Worm (Caenorhabditis elegans) whole organism, L4 larva: ENCODE data around the gene F01F1.14.

Source experiments
- F10B5.3 ChIP-seq: sonication (generic microtip); optimal IDR thresholded peaks from 2 replicates; lab custom pipeline; 2016; ENCODE audit warnings: mild to moderate bottlenecking, missing genetic modification characterization, missing compliant biosample characterization
- F44E2.7 ChIP-seq: fragments of 200-800 bp; sonication (Bioruptor generic); IDR thresholded peaks from 2 replicates; pipeline ENCODE4 v2.1.2; 2022; ENCODE audit warnings: missing genetic modification characterization, missing compliant biosample characterization
- T20F7.1 ChIP-seq: fragments of 200-800 bp; sonication (Bioruptor generic); optimal IDR thresholded peaks from 2 replicates; lab custom pipeline; 2018; ENCODE audit warnings: mild to moderate bottlenecking, missing genetic modification characterization, missing compliant biosample characterization
- T26A8.4 ChIP-seq: fragments of 200-800 bp; sonication (Bioruptor generic); IDR thresholded peaks from 2 replicates; pipeline ENCODE4 v1.3.6; 2022; ENCODE audit warnings: missing genetic modification characterization, missing compliant biosample characterization
- ZK546.5 ChIP-seq, 2 experiments: sonication (generic microtip); optimal IDR thresholded peaks; 2 replicates each; lab custom pipeline; 2017; ENCODE audit warnings: missing biosample characterization in 2 of 2, missing genetic modification characterization in 2 of 2
- aha-1 ChIP-seq: fragments of 150-350 bp; peaks from one replicate; lab custom pipeline; 2014; ENCODE audit warnings: missing biosample characterization, missing genetic modification characterization
- ama-1 ChIP-seq: fragments of 150-350 bp; optimal IDR thresholded peaks from 2 replicates; lab custom pipeline; 2014; ENCODE audit warnings: inconsistent platforms, mixed read lengths
- ceh-44 ChIP-seq: fragments of 200-800 bp; sonication (Bioruptor generic); IDR thresholded peaks from 2 replicates; pipeline ENCODE4 v1.3.6; 2022; ENCODE audit warnings: missing genetic modification reagents, missing genetic modification characterization, missing compliant biosample characterization
- ces-1 ChIP-seq: fragments of 150-350 bp; sonication (generic microtip); optimal IDR thresholded peaks from 4 replicates; lab custom pipeline; 2014; ENCODE audit warnings: missing biosample characterization, missing genetic modification reagents, missing genetic modification characterization
- daf-16 ChIP-seq, 3 experiments: sonication (generic microtip); optimal IDR thresholded peaks; 2 replicates each; lab custom pipeline; 2016 to 2017; ENCODE audit warnings: missing genetic modification characterization in 3 of 3, missing genetic modification reagents in 3 of 3, mild to moderate bottlenecking in 2 of 3, missing compliant biosample characterization in 2 of 3, missing biosample characterization in 1 of 3, moderate library complexity in 1 of 3
- daf-19 ChIP-seq: fragments of 200-800 bp; sonication (Bioruptor generic); conservative IDR thresholded peaks from 2 replicates; pipeline ENCODE4 v1.3.6; 2022; ENCODE audit warnings: missing genetic modification characterization, missing compliant biosample characterization
- daf-8 ChIP-seq: fragments of 200-800 bp; sonication (Bioruptor generic); IDR thresholded peaks from 2 replicates; pipeline ENCODE4 v1.3.6; 2022; ENCODE audit warnings: missing genetic modification characterization, missing compliant biosample characterization
- dmd-6 ChIP-seq: fragments of 200-800 bp; sonication (Bioruptor generic); IDR thresholded peaks from 2 replicates; pipeline ENCODE4 v1.3.6; 2022; ENCODE audit warnings: missing genetic modification reagents, missing genetic modification characterization, missing compliant biosample characterization
- dpl-1 ChIP-seq: fragments of 150-350 bp; optimal IDR thresholded peaks from 2 replicates; lab custom pipeline; 2014; ENCODE audit warnings: missing biosample characterization, missing genetic modification reagents, missing genetic modification characterization
- dve-1 ChIP-seq: sonication (generic microtip); optimal IDR thresholded peaks from 2 replicates; lab custom pipeline; 2017; ENCODE audit warnings: antibody characterized with exemption, mild to moderate bottlenecking, missing genetic modification characterization, missing compliant biosample characterization; ENCODE audit not compliant: insufficient read depth
- hif-1 ChIP-seq, 2 experiments: sonication (generic microtip); optimal IDR thresholded peaks; 2 replicates each; lab custom pipeline; 2016 to 2017; ENCODE audit warnings: missing compliant biosample characterization in 2 of 2, missing genetic modification characterization in 2 of 2, missing genetic modification reagents in 2 of 2, missing genotype in 2 of 2, mild to moderate bottlenecking in 1 of 2
- hlh-11 ChIP-seq: fragments of 200-800 bp; sonication (Bioruptor generic); optimal IDR thresholded peaks from 2 replicates; lab custom pipeline; 2018; ENCODE audit warnings: mild to moderate bottlenecking, missing genetic modification characterization, missing compliant biosample characterization
- hlh-30 ChIP-seq: sonication (generic microtip); optimal IDR thresholded peaks from 2 replicates; lab custom pipeline; 2017; ENCODE audit warnings: antibody characterized with exemption, mild to moderate bottlenecking, missing genetic modification characterization, missing compliant biosample characterization; ENCODE audit not compliant: insufficient read depth
- hmg-1.1 ChIP-seq: fragments of 200-800 bp; sonication (Bioruptor generic); IDR thresholded peaks from 2 replicates; pipeline ENCODE4 v1.3.6; 2022; ENCODE audit warnings: missing genetic modification reagents, missing genetic modification characterization, missing compliant biosample characterization
- lim-7 ChIP-seq: fragments of 200-800 bp; sonication (Bioruptor generic); IDR thresholded peaks from 2 replicates; pipeline ENCODE4 v1.3.6; 2022; ENCODE audit warnings: missing genetic modification characterization, missing compliant biosample characterization
- lin-1 ChIP-seq: fragments of 200-800 bp; sonication (Bioruptor generic); IDR thresholded peaks from 2 replicates; pipeline ENCODE4 v1.3.6; 2022; ENCODE audit warnings: missing genetic modification reagents, missing genetic modification characterization, missing compliant biosample characterization
- lin-29 ChIP-seq: fragments of 200-800 bp; sonication (Bioruptor generic); IDR thresholded peaks from 2 replicates; pipeline ENCODE4 v1.3.6; 2022; ENCODE audit warnings: missing genetic modification reagents, missing genetic modification characterization, missing compliant biosample characterization
- lsy-2 ChIP-seq, 2 experiments: fragments of 150-350 bp in 1 of 2; sonication (generic microtip) in 1 of 2; optimal IDR thresholded peaks; 2 replicates each; lab custom pipeline; 2014 to 2017; ENCODE audit warnings: missing biosample characterization in 2 of 2, missing genetic modification characterization in 2 of 2
- mdl-1 ChIP-seq, 2 experiments: fragments of 150-350 bp in 1 of 2; sonication (generic microtip) in 1 of 2; optimal IDR thresholded peaks; 2 replicates each; lab custom pipeline; 2014 to 2017; ENCODE audit warnings: missing biosample characterization in 2 of 2, missing genetic modification characterization in 2 of 2
- mep-1 ChIP-seq: fragments of 150-350 bp; sonication (generic microtip); optimal IDR thresholded peaks from 3 replicates; lab custom pipeline; 2014; ENCODE audit warnings: missing biosample characterization, missing genetic modification characterization
- mes-2 ChIP-seq: sonication (generic microtip); optimal IDR thresholded peaks from 2 replicates; lab custom pipeline; 2016; ENCODE audit warnings: missing genotype, mild to moderate bottlenecking, missing genetic modification characterization, missing compliant biosample characterization; ENCODE audit not compliant: poor library complexity, severe bottlenecking
- mxl-3 ChIP-seq: fragments of 200-800 bp; sonication (Bioruptor generic); optimal IDR thresholded peaks from 2 replicates; lab custom pipeline; 2018; ENCODE audit warnings: mild to moderate bottlenecking, missing genetic modification characterization, missing compliant biosample characterization
- nhr-11 ChIP-seq: fragments of 150-350 bp; optimal IDR thresholded peaks from 2 replicates; lab custom pipeline; 2014; ENCODE audit warnings: missing biosample characterization, missing genetic modification characterization
- nhr-111 ChIP-seq: fragments of 200-800 bp; sonication (Bioruptor generic); optimal IDR thresholded peaks from 2 replicates; lab custom pipeline; 2018; ENCODE audit warnings: mild to moderate bottlenecking, missing genetic modification characterization, missing compliant biosample characterization
- nhr-237 ChIP-seq: sonication (generic microtip); optimal IDR thresholded peaks from 2 replicates; lab custom pipeline; 2017; ENCODE audit warnings: missing biosample characterization, missing genetic modification characterization
- nhr-28 ChIP-seq: fragments of 150-350 bp; optimal IDR thresholded peaks from 2 replicates; lab custom pipeline; 2014; ENCODE audit warnings: missing biosample characterization, missing genetic modification characterization
- nhr-48 ChIP-seq: sonication (generic microtip); optimal IDR thresholded peaks from 2 replicates; lab custom pipeline; 2016; ENCODE audit warnings: mild to moderate bottlenecking, missing genetic modification characterization, missing compliant biosample characterization
- nhr-77 ChIP-seq: fragments of 150-350 bp; optimal IDR thresholded peaks from 2 replicates; lab custom pipeline; 2014; ENCODE audit warnings: missing biosample characterization, missing genetic modification characterization
- php-3 ChIP-seq: fragments of 200-800 bp; sonication (Bioruptor generic); IDR thresholded peaks from 2 replicates; pipeline ENCODE4 v1.3.6; 2022; ENCODE audit warnings: missing genetic modification reagents, missing genetic modification characterization, missing compliant biosample characterization
- snpc-4 ChIP-seq: fragments of 150-350 bp; optimal IDR thresholded peaks from 2 replicates; lab custom pipeline; 2014; ENCODE audit warnings: missing biosample characterization, missing genetic modification characterization
- spr-3 ChIP-seq: fragments of 200-800 bp; sonication (Bioruptor generic); optimal IDR thresholded peaks from 2 replicates; lab custom pipeline; 2018; ENCODE audit warnings: mild to moderate bottlenecking, missing genetic modification characterization, missing compliant biosample characterization
- unc-39 ChIP-seq: sonication (generic microtip); optimal IDR thresholded peaks from 2 replicates; lab custom pipeline; 2017; ENCODE audit warnings: missing biosample characterization, missing genetic modification characterization
- unc-62 ChIP-seq, 3 experiments: fragments of 150-350 bp in 1 of 3; sonication (generic microtip); optimal IDR thresholded peaks in 2 of 3; peaks in 1 of 3; 1 replicate in 1 of 3; 2 replicates in 2 of 3; lab custom pipeline; 2014 to 2017; ENCODE audit warnings: missing biosample characterization in 3 of 3, missing genetic modification characterization in 3 of 3, missing genetic modification reagents in 3 of 3, missing genotype in 1 of 3
- zfp-2 ChIP-seq: sonication (generic microtip); optimal IDR thresholded peaks from 2 replicates; lab custom pipeline; 2016; ENCODE audit warnings: mild to moderate bottlenecking, missing genetic modification characterization, missing compliant biosample characterization
- zip-11 ChIP-seq: fragments of 200-800 bp; sonication (Bioruptor generic); IDR thresholded peaks from 2 replicates; pipeline ENCODE4 v1.3.6; 2022; ENCODE audit warnings: missing genetic modification characterization, missing compliant biosample characterization
- ztf-7 ChIP-seq: fragments of 150-350 bp; optimal IDR thresholded peaks from 2 replicates; lab custom pipeline; 2014; ENCODE audit warnings: missing biosample characterization, missing genetic modification characterization

Gene F01F1.14

ce11 chrIII:5842920-5843319, 39.8 kb downstream of the F01F1.14 start (continued):
- TF ChIP-seq mep-1 (tag; lab: Kevin White, UChicago) (peak; percentile 23), T20F7.1 (GFP tag; lab: Kevin White, UChicago) (no peak), nhr-237 (tag; lab: Kevin White, UChicago) (no peak), nhr-111 (GFP tag; lab: Kevin White, UChicago) (no peak), nhr-11 (tag; lab: Kevin White, UChicago) (no peak), php-3 (no peak), mes-2 (tag; lab: Kevin White, UChicago) (peak; percentile 13), lsy-2 (tag; optimal IDR thresholded peaks at IDR 0.05; lab: Kevin White, UChicago) (peak in 1 of 2 experiments; percentile 26), hlh-11 (tag; lab: Kevin White, UChicago) (peak; percentile 20), ztf-7 (tag; lab: Kevin White, UChicago) (no peak)

ce11 chrIII:5841676-5842075, 41.0 kb downstream of the F01F1.14 start:
- peak; percentile 6 for TF ChIP-seq dpl-1 (GFP tag; lab: Kevin White, UChicago)
- peak; percentile 65 for TF ChIP-seq dmd-6 (GFP tag; lab: Robert Waterston, UW)
- TF ChIP-seq lin-29 (GFP tag; lab: Robert Waterston, UW) = no peak
- peak in 1 of 2 experiments; percentile 59 for TF ChIP-seq lsy-2 (tag; optimal IDR thresholded peaks at IDR 0.05; lab: Kevin White, UChicago)
- TF ChIP-seq mdl-1 (tag; optimal IDR thresholded peaks at IDR 0.05; lab: Kevin White, UChicago) = peak; percentile 7 to 83
- TF ChIP-seq ceh-44 = no peak
- TF ChIP-seq hlh-30 (tag; lab: Kevin White, UChicago) = peak; percentile 86
- TF ChIP-seq lin-1 (GFP tag; lab: Robert Waterston, UW) = no peak
- no peak for TF ChIP-seq F10B5.3 (tag; lab: Kevin White, UChicago)
- TF ChIP-seq unc-39 (tag; lab: Kevin White, UChicago) = no peak
- TF ChIP-seq hlh-11 (tag; lab: Kevin White, UChicago) = peak; percentile 71
- peak; percentile 67 for TF ChIP-seq mxl-3
- no peak for TF ChIP-seq nhr-77 (tag; lab: Kevin White, UChicago)
- TF ChIP-seq ama-1 (lab: Kevin White, UChicago) = peak; percentile 2
- TF ChIP-seq hif-1 (tag; optimal IDR thresholded peaks at IDR 0.05; lab: Kevin White, UChicago) = no peak
- peak; percentile 76 for TF ChIP-seq nhr-28
- peak; percentile 33 for TF ChIP-seq nhr-48 (tag; lab: Kevin White, UChicago)
- TF ChIP-seq zip-11 (GFP tag; lab: Robert Waterston, UW) = no peak
- TF ChIP-seq T26A8.4 (GFP tag; lab: Robert Waterston, UW) = 0 out of 2 replicates have a peak, but pooled peaks have one; percentile 23
- peak; percentile 53 for TF ChIP-seq dve-1 (tag; lab: Kevin White, UChicago)
- peak; percentile 74 for TF ChIP-seq nhr-11 (tag; lab: Kevin White, UChicago)
- peak; percentile 50 for TF ChIP-seq mep-1 (tag; lab: Kevin White, UChicago)

DNA sequence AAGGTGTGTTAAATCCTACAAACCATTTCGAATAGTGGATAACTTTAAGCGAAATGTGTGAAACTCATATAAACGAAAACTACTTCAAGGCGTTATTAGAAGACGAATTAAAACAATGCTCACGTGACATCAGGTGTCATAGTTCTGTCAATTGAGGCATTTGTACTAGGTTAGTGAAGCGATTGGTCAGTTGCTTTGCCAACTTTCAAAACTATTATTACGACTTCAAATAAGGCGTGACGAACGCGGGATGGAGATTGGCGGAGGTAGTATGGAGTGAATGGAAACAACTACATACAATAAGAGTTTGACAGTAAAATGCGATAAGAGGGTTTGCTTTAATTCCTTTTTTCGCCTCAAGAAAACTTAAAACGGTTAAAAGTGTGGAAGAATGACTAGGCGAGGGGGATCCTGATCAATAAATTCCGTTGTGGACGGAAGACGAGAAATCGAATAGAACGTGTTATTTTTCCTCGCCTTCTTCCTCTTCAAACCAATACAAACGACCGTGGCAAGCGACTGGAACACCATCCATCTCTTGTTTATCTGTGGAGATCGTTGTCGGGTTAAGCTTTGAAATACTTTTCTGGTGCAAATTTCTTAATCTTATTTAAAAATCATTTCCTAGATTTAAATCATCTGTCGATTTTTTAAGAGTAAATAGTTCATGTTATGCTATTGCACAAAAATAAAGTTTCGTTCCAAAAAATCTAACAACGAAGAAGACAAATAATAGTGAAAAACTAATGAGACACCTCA, 41.7 kb downstream of the F01F1.14 start:
- no peak for TF ChIP-seq lsy-2 (tag; optimal IDR thresholded peaks at IDR 0.05; lab: Kevin White, UChicago)
- TF ChIP-seq zfp-2 (tag; lab: Kevin White, UChicago) = no peak
- no peak for TF ChIP-seq ZK546.5 (tag; optimal IDR thresholded peaks at IDR 0.05; lab: Kevin White, UChicago)
- TF ChIP-seq unc-62 (GFP tag; optimal IDR thresholded peaks at IDR 0.05 in 1 of 2; lab: Kevin White, UChicago) = peak in 1 of 2 experiments; percentile 52
- no peak for TF ChIP-seq unc-62 (tag; optimal IDR thresholded peaks at IDR 0.05; lab: Kevin White, UChicago)
- TF ChIP-seq ces-1 = no peak
- no peak for TF ChIP-seq zip-11 (GFP tag; lab: Robert Waterston, UW)
- peak; percentile 52 for TF ChIP-seq hlh-30 (tag; lab: Kevin White, UChicago)
- no peak for TF ChIP-seq lim-7 (GFP tag; lab: Robert Waterston, UW)
- TF ChIP-seq dmd-6 (GFP tag; lab: Robert Waterston, UW) = peak; percentile 64
- TF ChIP-seq spr-3 (GFP tag; lab: Kevin White, UChicago) = no peak
- no peak for TF ChIP-seq php-3
- no peak for TF ChIP-seq F44E2.7
- TF ChIP-seq daf-8 (GFP tag; lab: Robert Waterston, UW) = no peak
- TF ChIP-seq daf-19 (GFP tag; lab: Robert Waterston, UW) = no peak
- TF ChIP-seq daf-16 (GFP tag; optimal IDR thresholded peaks at IDR 0.05; lab: Kevin White, UChicago) = no peak
- TF ChIP-seq daf-16 (tag; optimal IDR thresholded peaks at IDR 0.05; lab: Kevin White, UChicago) = peak; percentile 7
- no peak for TF ChIP-seq snpc-4
- peak; percentile 56 for TF ChIP-seq dve-1 (tag; lab: Kevin White, UChicago)
- peak; percentile 47 for TF ChIP-seq aha-1 (tag; lab: Kevin White, UChicago)
- 0 out of 2 replicates have a peak, but pooled peaks have one; percentile 19 for TF ChIP-seq hmg-1.1
